Worm (Caenorhabditis elegans) whole organism, L1 larva: ENCODE measurements around the gene fip-4.

Experiments used
- C34B4.2 ChIP-seq: sonication (generic microtip); optimal IDR thresholded peaks from 2 replicates; lab custom pipeline; 2017; ENCODE audit warnings: mild to moderate bottlenecking, missing genetic modification characterization, missing compliant biosample characterization
- F16B12.6 ChIP-seq: fragments of 150-350 bp; optimal IDR thresholded peaks from 2 replicates; lab custom pipeline; 2014; ENCODE audit warnings: missing biosample characterization, missing genetic modification characterization
- Y116A8C.19 ChIP-seq: sonication (generic microtip); optimal IDR thresholded peaks from 2 replicates; lab custom pipeline; 2016; ENCODE audit warnings: missing compliant biosample characterization, missing genetic modification characterization, borderline replicate concordance
- aha-1 ChIP-seq: fragments of 150-350 bp; optimal IDR thresholded peaks from 2 replicates; lab custom pipeline; 2014; ENCODE audit warnings: missing biosample characterization, missing genetic modification characterization
- alr-1 ChIP-seq: fragments of 200-800 bp; sonication (Bioruptor generic); optimal IDR thresholded peaks from 2 replicates; lab custom pipeline; 2018; ENCODE audit warnings: borderline replicate concordance, mild to moderate bottlenecking, missing genetic modification characterization, missing compliant biosample characterization
- ama-1 ChIP-seq: fragments of 150-350 bp; optimal IDR thresholded peaks from 2 replicates; lab custom pipeline; 2014
- ceh-63 ChIP-seq: fragments of 200-800 bp; sonication (Bioruptor generic); optimal IDR thresholded peaks from 2 replicates; lab custom pipeline; 2018; ENCODE audit warnings: mild to moderate bottlenecking, missing genetic modification characterization, missing compliant biosample characterization
- ceh-82 ChIP-seq, 3 experiments: fragments of 150-350 bp in 1 of 3; sonication (generic microtip) in 2 of 3; optimal IDR thresholded peaks; 2 replicates each; lab custom pipeline; 2014 to 2017; ENCODE audit warnings: missing biosample characterization in 3 of 3, missing genetic modification characterization in 3 of 3
- ceh-88 ChIP-seq: fragments of 200-800 bp; sonication (Bioruptor generic); IDR thresholded peaks from 2 replicates; pipeline ENCODE4 v1.3.6; 2022; ENCODE audit warnings: missing genetic modification characterization, missing compliant biosample characterization
- ceh-90 ChIP-seq: sonication (generic microtip); optimal IDR thresholded peaks from 2 replicates; lab custom pipeline; 2016; ENCODE audit warnings: missing genetic modification characterization, missing compliant biosample characterization
- dpl-1 ChIP-seq, 3 experiments: fragments of 150-350 bp in 2 of 3; sonication (generic microtip) in 1 of 3; optimal IDR thresholded peaks; 2 replicates each; lab custom pipeline; 2014 to 2017; ENCODE audit warnings: missing biosample characterization in 3 of 3, missing genetic modification characterization in 3 of 3, missing genetic modification reagents in 3 of 3
- efl-1 ChIP-seq, 4 experiments: fragments of 150-350 bp; optimal IDR thresholded peaks in 3 of 4; peaks in 1 of 4; 1 replicate in 1 of 4; 2 replicates in 3 of 4; lab custom pipeline; 2014; ENCODE audit warnings: missing biosample characterization in 2 of 4, missing genetic modification characterization in 2 of 4, missing genetic modification reagents in 2 of 4
- efl-3 ChIP-seq: fragments of 200-800 bp; sonication (Bioruptor generic); optimal IDR thresholded peaks from 2 replicates; lab custom pipeline; 2018; ENCODE audit warnings: mild to moderate bottlenecking, missing genetic modification characterization, missing compliant biosample characterization
- elt-3 ChIP-seq, 6 experiments: fragments of 150-350 bp in 1 of 6; sonication (generic microtip); optimal IDR thresholded peaks; 2 replicates each; lab custom pipeline; 2017 to 2018; ENCODE audit warnings: missing biosample characterization in 6 of 6, missing genetic modification characterization in 6 of 6, inconsistent platforms in 1 of 6
- fkh-8 ChIP-seq: sonication (generic microtip); optimal IDR thresholded peaks from 2 replicates; lab custom pipeline; 2016; ENCODE audit warnings: mild to moderate bottlenecking, missing genetic modification characterization, missing compliant biosample characterization
- grh-1 ChIP-seq: fragments of 200-800 bp; sonication (Bioruptor generic); IDR thresholded peaks from 2 replicates; pipeline ENCODE4 v1.3.6; 2022; ENCODE audit warnings: missing genetic modification reagents, missing genetic modification characterization, missing compliant biosample characterization
- irx-1 ChIP-seq: sonication (generic microtip); optimal IDR thresholded peaks from 2 replicates; lab custom pipeline; 2016; ENCODE audit warnings: missing genetic modification characterization, missing compliant biosample characterization
- isw-1 ChIP-seq: fragments of 200-800 bp; sonication (Bioruptor generic); IDR thresholded peaks from 2 replicates; pipeline ENCODE4 v1.3.6; 2022; ENCODE audit warnings: missing genetic modification characterization, missing compliant biosample characterization
- lin-35 ChIP-seq, 2 experiments: fragments of 150-350 bp; optimal IDR thresholded peaks; 2 replicates each; lab custom pipeline; 2014; ENCODE audit warnings: missing biosample characterization in 2 of 2, missing genetic modification characterization in 2 of 2, missing genetic modification reagents in 2 of 2
- lsy-2 ChIP-seq, 2 experiments: fragments of 150-350 bp; optimal IDR thresholded peaks; 2 replicates each; lab custom pipeline; 2014; ENCODE audit warnings: missing biosample characterization in 2 of 2, missing genetic modification characterization in 2 of 2
- mab-9 ChIP-seq: fragments of 200-800 bp; sonication (Bioruptor generic); IDR thresholded peaks from 2 replicates; pipeline ENCODE4 v1.3.6; 2022; ENCODE audit warnings: missing genetic modification reagents, missing genetic modification characterization, missing compliant biosample characterization
- nhr-11 ChIP-seq: fragments of 150-350 bp; optimal IDR thresholded peaks from 2 replicates; lab custom pipeline; 2014; ENCODE audit warnings: missing biosample characterization, missing genetic modification characterization
- nhr-12 ChIP-seq: sonication (generic microtip); optimal IDR thresholded peaks from 2 replicates; lab custom pipeline; 2017; ENCODE audit warnings: missing biosample characterization, missing genetic modification characterization
- nhr-19 ChIP-seq: fragments of 200-800 bp; sonication (Bioruptor generic); conservative IDR thresholded peaks from 2 replicates; pipeline ENCODE4 v1.3.6; 2022; ENCODE audit warnings: missing genetic modification characterization, missing compliant biosample characterization
- nhr-85 ChIP-seq: sonication (generic microtip); peaks from one replicate; lab custom pipeline; 2016; ENCODE audit warnings: missing genetic modification characterization, inconsistent platforms, missing compliant biosample characterization
- pag-3 ChIP-seq: sonication (generic microtip); optimal IDR thresholded peaks from 2 replicates; lab custom pipeline; 2017; ENCODE audit warnings: missing genetic modification characterization, mild to moderate bottlenecking, missing compliant biosample characterization, antibody characterized with exemption, borderline replicate concordance; ENCODE audit not compliant: insufficient read depth
- pqm-1 ChIP-seq: sonication (generic microtip); optimal IDR thresholded peaks from 3 replicates; lab custom pipeline; 2017; ENCODE audit warnings: missing biosample characterization, missing genetic modification characterization
- skn-1 ChIP-seq: fragments of 150-350 bp; optimal IDR thresholded peaks from 2 replicates; lab custom pipeline; 2014; ENCODE audit warnings: missing biosample characterization, missing genetic modification characterization
- sox-4 ChIP-seq: sonication (generic microtip); optimal IDR thresholded peaks from 2 replicates; lab custom pipeline; 2016; ENCODE audit warnings: missing genetic modification characterization, missing compliant biosample characterization
- sptf-1 ChIP-seq: fragments of 150-350 bp; optimal IDR thresholded peaks from 2 replicates; lab custom pipeline; 2014; ENCODE audit warnings: missing biosample characterization, missing genetic modification characterization
- swsn-7 ChIP-seq: sonication (generic microtip); optimal IDR thresholded peaks from 2 replicates; lab custom pipeline; 2016; ENCODE audit warnings: missing genetic modification characterization, missing compliant biosample characterization
- tlp-1 ChIP-seq: fragments of 150-350 bp; optimal IDR thresholded peaks from 2 replicates; lab custom pipeline; 2014; ENCODE audit warnings: missing biosample characterization, missing genetic modification characterization
- unc-30 ChIP-seq: sonication (generic microtip); optimal IDR thresholded peaks from 2 replicates; lab custom pipeline; 2017; ENCODE audit warnings: missing biosample characterization, missing genetic modification characterization
- unc-62 ChIP-seq: fragments of 150-350 bp; optimal IDR thresholded peaks from 2 replicates; lab custom pipeline; 2014; ENCODE audit warnings: missing biosample characterization, missing genetic modification reagents, missing genetic modification characterization
- unc-86 ChIP-seq: sonication (generic microtip); optimal IDR thresholded peaks from 2 replicates; lab custom pipeline; 2016; ENCODE audit warnings: missing genetic modification characterization, missing compliant biosample characterization
- zip-4 ChIP-seq: fragments of 200-800 bp; sonication (Bioruptor generic); optimal IDR thresholded peaks from 2 replicates; lab custom pipeline; 2018; ENCODE audit warnings: mild to moderate bottlenecking, missing genetic modification characterization, moderate library complexity, missing compliant biosample characterization

Gene fip-4

ce11 chrV:8658577-8659362 lies 47.7 kb upstream of the fip-4 start (continued):
- TF ChIP-seq C34B4.2 (tag; lab: Kevin White, UChicago) = no peak
- no peak for TF ChIP-seq aha-1
- no peak for TF ChIP-seq F16B12.6 (tag; lab: Kevin White, UChicago)
- TF ChIP-seq nhr-85 (tag; lab: Kevin White, UChicago) = no peak
- no peak for TF ChIP-seq efl-3 (GFP tag; lab: Kevin White, UChicago)
- TF ChIP-seq nhr-12 (tag; lab: Kevin White, UChicago) = no peak
- no peak for TF ChIP-seq grh-1 (GFP tag; lab: Robert Waterston, UW)
- no peak for TF ChIP-seq Y116A8C.19 (tag; lab: Kevin White, UChicago)
- no peak for TF ChIP-seq sptf-1 (tag; lab: Kevin White, UChicago)
- no peak for TF ChIP-seq ceh-63 (GFP tag; lab: Kevin White, UChicago)
- TF ChIP-seq lsy-2 (tag; optimal IDR thresholded peaks at IDR 0.05; lab: Kevin White, UChicago) = peak in 1 of 2 experiments; percentile 52
- TF ChIP-seq swsn-7 (tag; lab: Kevin White, UChicago) = no peak
- TF ChIP-seq unc-86 = no peak
- TF ChIP-seq nhr-19 (GFP tag; lab: Robert Waterston, UW) = no peak
- no peak for TF ChIP-seq pqm-1 (tag; lab: Kevin White, UChicago)
- TF ChIP-seq zip-4 (GFP tag; lab: Kevin White, UChicago) = no peak
- no peak for TF ChIP-seq tlp-1 (tag; lab: Kevin White, UChicago)
- no peak for TF ChIP-seq sox-4 (tag; lab: Kevin White, UChicago)
- TF ChIP-seq dpl-1 (GFP tag; optimal IDR thresholded peaks at IDR 0.05; lab: Kevin White, UChicago) = no peak
- TF ChIP-seq ceh-82 (tag; optimal IDR thresholded peaks at IDR 0.05; lab: Kevin White, UChicago) = no peak
- no peak for TF ChIP-seq isw-1 (GFP tag; lab: Robert Waterston, UW)
- no peak for TF ChIP-seq unc-62 (GFP tag; lab: Kevin White, UChicago)
- TF ChIP-seq alr-1 (tag; lab: Kevin White, UChicago) = no peak
- no peak for TF ChIP-seq mab-9
- TF ChIP-seq elt-3 (tag; optimal IDR thresholded peaks at IDR 0.05; lab: Kevin White, UChicago) = no peak
- no peak for TF ChIP-seq fkh-8 (tag; lab: Kevin White, UChicago)
- TF ChIP-seq ceh-90 = no peak
- no peak for TF ChIP-seq ama-1

ce11 chrV:8657911-8658310 lies 46.8 kb upstream of the fip-4 start:
- TF ChIP-seq skn-1 (tag; lab: Kevin White, UChicago) (peak; percentile 80), nhr-11 (tag; lab: Kevin White, UChicago) (no peak), nhr-85 (tag; lab: Kevin White, UChicago) (peak; percentile 51), efl-1 (optimal IDR thresholded peaks at IDR 0.05; lab: Kevin White, UChicago) (no peak), efl-1 (GFP tag; optimal IDR thresholded peaks at IDR 0.05 in 1 of 2; lab: Kevin White, UChicago) (peak in 1 of 2 experiments; percentile 79), irx-1 (tag; lab: Kevin White, UChicago) (no peak), lin-35 (GFP tag; optimal IDR thresholded peaks at IDR 0.05; lab: Kevin White, UChicago) (peak in 1 of 2 experiments; percentile 3), mab-9 (no peak), ceh-88 (GFP tag; lab: Robert Waterston, UW) (no peak), unc-30 (tag; lab: Kevin White, UChicago) (no peak), pag-3 (tag; lab: Kevin White, UChicago) (no peak), sox-4 (tag; lab: Kevin White, UChicago) (no peak)
- TF ChIP-seq, all 84 proteins: peak for 4
